Worm (Caenorhabditis elegans) whole organism, young adult: Measurements from ENCODE around the gene idpb-4.

ENCODE experiments used
- B0336.3 ChIP-seq: fragments of 200-800 bp; sonication (Bioruptor generic); IDR thresholded peaks from 2 replicates; pipeline ENCODE4 v1.3.6; 2022; ENCODE audit warnings: missing genetic modification characterization, missing compliant biosample characterization
- F23B12.7 ChIP-seq: sonication (generic microtip); optimal IDR thresholded peaks from 2 replicates; lab custom pipeline; 2017; ENCODE audit warnings: missing genetic modification characterization, mild to moderate bottlenecking, missing compliant biosample characterization, antibody characterized with exemption, moderate library complexity; ENCODE audit not compliant: insufficient read depth
- F49E8.2 ChIP-seq: sonication (generic microtip); optimal IDR thresholded peaks from 3 replicates; lab custom pipeline; 2017; ENCODE audit warnings: missing genetic modification characterization, mild to moderate bottlenecking, missing compliant biosample characterization, antibody characterized with exemption, moderate library complexity; ENCODE audit not compliant: insufficient read depth
- F55B11.4 ChIP-seq: sonication (generic microtip); optimal IDR thresholded peaks from 2 replicates; lab custom pipeline; 2016; ENCODE audit warnings: missing compliant biosample characterization, missing genetic modification characterization, borderline replicate concordance; ENCODE audit not compliant: insufficient read depth
- F57C9.4 ChIP-seq: sonication (generic microtip); optimal IDR thresholded peaks from 2 replicates; lab custom pipeline; 2017; ENCODE audit warnings: mild to moderate bottlenecking, missing genetic modification characterization, missing compliant biosample characterization
- K12H6.12 ChIP-seq: fragments of 200-800 bp; sonication (Bioruptor generic); optimal IDR thresholded peaks from 2 replicates; lab custom pipeline; 2018; ENCODE audit warnings: mild to moderate bottlenecking, missing genetic modification characterization, missing compliant biosample characterization
- Y53F4B.3 ChIP-seq: fragments of 200-800 bp; sonication (Bioruptor generic); IDR thresholded peaks from 2 replicates; pipeline ENCODE4 v1.3.6; 2022; ENCODE audit warnings: missing genetic modification reagents, missing genetic modification characterization, missing compliant biosample characterization
- Y95B8A.8 ChIP-seq: fragments of 200-800 bp; sonication (Bioruptor generic); IDR thresholded peaks from 2 replicates; pipeline ENCODE4 v1.3.6; 2022; ENCODE audit warnings: missing genetic modification reagents, missing genetic modification characterization, missing compliant biosample characterization
- akir-1 ChIP-seq: fragments of 200-800 bp; sonication (Bioruptor generic); optimal IDR thresholded peaks from 2 replicates; lab custom pipeline; 2018; ENCODE audit warnings: mild to moderate bottlenecking, missing genetic modification characterization, moderate library complexity, missing compliant biosample characterization
- aptf-2 ChIP-seq: fragments of 200-800 bp; sonication (Bioruptor generic); conservative IDR thresholded peaks from 2 replicates; pipeline ENCODE4 v1.3.6; 2022; ENCODE audit warnings: missing genetic modification reagents, missing genetic modification characterization, missing compliant biosample characterization
- attf-3 ChIP-seq: fragments of 200-800 bp; sonication (Bioruptor generic); conservative IDR thresholded peaks from 2 replicates; pipeline ENCODE4 v1.3.6; 2022; ENCODE audit warnings: missing genetic modification reagents, missing genetic modification characterization, missing compliant biosample characterization
- bed-1 ChIP-seq: fragments of 200-800 bp; sonication (Bioruptor generic); IDR thresholded peaks from 2 replicates; pipeline ENCODE4 v1.3.6; 2022; ENCODE audit warnings: missing genetic modification reagents, missing genetic modification characterization, missing compliant biosample characterization
- ceh-58 ChIP-seq: fragments of 200-800 bp; sonication (Bioruptor generic); IDR thresholded peaks from 2 replicates; pipeline ENCODE4 v1.3.6; 2022; ENCODE audit warnings: missing genetic modification characterization, missing compliant biosample characterization
- ceh-79 ChIP-seq: sonication (generic microtip); optimal IDR thresholded peaks from 2 replicates; lab custom pipeline; 2017; ENCODE audit warnings: mild to moderate bottlenecking, missing genetic modification characterization, missing compliant biosample characterization
- chd-7 ChIP-seq: sonication (generic microtip); optimal IDR thresholded peaks from 2 replicates; lab custom pipeline; 2016; ENCODE audit warnings: mild to moderate bottlenecking, missing genetic modification characterization, moderate library complexity, missing compliant biosample characterization
- die-1 ChIP-seq: sonication (generic microtip); optimal IDR thresholded peaks from 2 replicates; lab custom pipeline; 2016; ENCODE audit warnings: missing genotype, mild to moderate bottlenecking, missing genetic modification characterization, missing compliant biosample characterization
- dox-1 ChIP-seq: fragments of 200-800 bp; sonication (Bioruptor generic); IDR thresholded peaks from 2 replicates; pipeline ENCODE4 v1.3.6; 2022; ENCODE audit warnings: missing genetic modification reagents, missing genetic modification characterization, missing compliant biosample characterization
- dpl-1 ChIP-seq: fragments of 150-350 bp; optimal IDR thresholded peaks from 2 replicates; lab custom pipeline; 2014; ENCODE audit warnings: missing biosample characterization, missing genetic modification reagents, missing genetic modification characterization
- efl-1 ChIP-seq: fragments of 150-350 bp; optimal IDR thresholded peaks from 2 replicates; lab custom pipeline; 2014; ENCODE audit warnings: missing biosample characterization, missing genetic modification reagents, missing genetic modification characterization
- ekl-4 ChIP-seq: fragments of 200-800 bp; sonication (Bioruptor generic); IDR thresholded peaks from 2 replicates; pipeline ENCODE4 v1.3.6; 2022; ENCODE audit warnings: missing genetic modification reagents, missing genetic modification characterization, missing compliant biosample characterization
- fkh-3 ChIP-seq: sonication (generic microtip); optimal IDR thresholded peaks from 2 replicates; lab custom pipeline; 2016; ENCODE audit warnings: mild to moderate bottlenecking, missing genetic modification characterization, missing compliant biosample characterization
- hlh-26 ChIP-seq: fragments of 200-800 bp; sonication (Bioruptor generic); conservative IDR thresholded peaks from 2 replicates; pipeline ENCODE4 v1.3.6; 2022; ENCODE audit warnings: missing genetic modification reagents, missing genetic modification characterization, missing compliant biosample characterization
- hmg-1.2 ChIP-seq: fragments of 200-800 bp; sonication (Bioruptor generic); IDR thresholded peaks from 2 replicates; pipeline ENCODE4 v1.3.6; 2022; ENCODE audit warnings: missing genetic modification reagents, missing genetic modification characterization, missing compliant biosample characterization
- let-526 ChIP-seq: fragments of 200-800 bp; sonication (Bioruptor generic); IDR thresholded peaks from 2 replicates; pipeline ENCODE4 v1.3.6; 2022; ENCODE audit warnings: missing genetic modification reagents, missing genetic modification characterization, missing compliant biosample characterization
- lin-26 ChIP-seq: fragments of 200-800 bp; sonication (Bioruptor generic); IDR thresholded peaks from 2 replicates; pipeline ENCODE4 v1.3.6; 2022; ENCODE audit warnings: missing genetic modification reagents, missing genetic modification characterization, missing compliant biosample characterization
- lin-40 ChIP-seq: sonication (generic microtip); optimal IDR thresholded peaks from 2 replicates; lab custom pipeline; 2016; ENCODE audit warnings: missing genetic modification characterization, mild to moderate bottlenecking, missing compliant biosample characterization, missing genotype, missing genetic modification reagents
- lir-1 ChIP-seq: fragments of 200-800 bp; sonication (Bioruptor generic); conservative IDR thresholded peaks from 2 replicates; pipeline ENCODE4 v1.3.6; 2022; ENCODE audit warnings: missing genetic modification reagents, missing genetic modification characterization, missing compliant biosample characterization
- madf-3 ChIP-seq: fragments of 200-800 bp; sonication (Bioruptor generic); IDR thresholded peaks from 2 replicates; pipeline ENCODE4 v1.3.6; 2022; ENCODE audit warnings: missing genetic modification reagents, missing genetic modification characterization, missing compliant biosample characterization
- madf-6 ChIP-seq: fragments of 200-800 bp; sonication (Bioruptor generic); IDR thresholded peaks from 2 replicates; pipeline ENCODE4 v1.3.6; 2022; ENCODE audit warnings: missing genetic modification reagents, missing genetic modification characterization, missing compliant biosample characterization
- madf-8 ChIP-seq: fragments of 200-800 bp; sonication (Bioruptor generic); conservative IDR thresholded peaks from 2 replicates; pipeline ENCODE4 v1.3.6; 2022; ENCODE audit warnings: missing genetic modification reagents, missing genetic modification characterization, missing compliant biosample characterization
- mxl-1 ChIP-seq: sonication (generic microtip); optimal IDR thresholded peaks from 2 replicates; lab custom pipeline; 2016; ENCODE audit warnings: missing genetic modification characterization, missing compliant biosample characterization
- nfyb-1 ChIP-seq: fragments of 200-800 bp; sonication (Bioruptor generic); IDR thresholded peaks from 2 replicates; pipeline ENCODE4 v1.3.6; 2022; ENCODE audit warnings: missing genetic modification reagents, missing genetic modification characterization, missing compliant biosample characterization
- nhr-90 ChIP-seq: sonication (generic microtip); optimal IDR thresholded peaks from 2 replicates; lab custom pipeline; 2016; ENCODE audit warnings: missing genotype, mild to moderate bottlenecking, missing genetic modification characterization, missing compliant biosample characterization
- pbrm-1 ChIP-seq: fragments of 200-800 bp; sonication (Bioruptor generic); IDR thresholded peaks from 2 replicates; pipeline ENCODE4 v1.3.6; 2022; ENCODE audit warnings: missing genetic modification reagents, missing genetic modification characterization, missing compliant biosample characterization
- repo-1 ChIP-seq: sonication (generic microtip); optimal IDR thresholded peaks from 2 replicates; lab custom pipeline; 2017; ENCODE audit warnings: mild to moderate bottlenecking, missing genetic modification characterization, missing compliant biosample characterization
- sdz-38 ChIP-seq: sonication (generic microtip); optimal IDR thresholded peaks from 2 replicates; lab custom pipeline; 2016; ENCODE audit warnings: missing genotype, missing genetic modification characterization, missing compliant biosample characterization
- sea-2 ChIP-seq: fragments of 200-800 bp; sonication (Bioruptor generic); IDR thresholded peaks from 2 replicates; pipeline ENCODE4 v1.3.6; 2022; ENCODE audit warnings: missing genetic modification characterization, missing compliant biosample characterization
- snpc-1.3 ChIP-seq: sonication (generic microtip); optimal IDR thresholded peaks from 2 replicates; lab custom pipeline; 2017; ENCODE audit warnings: missing genetic modification characterization, mild to moderate bottlenecking, missing compliant biosample characterization, antibody characterized with exemption, moderate library complexity, missing genotype, missing genetic modification reagents; ENCODE audit not compliant: insufficient read depth
- snpc-4 ChIP-seq, 5 experiments: fragments of 150-350 bp in 1 of 5; sonication (generic microtip) in 4 of 5; optimal IDR thresholded peaks; 2 replicates each; lab custom pipeline; 2014 to 2018; ENCODE audit warnings: missing genetic modification characterization in 5 of 5, missing biosample characterization in 3 of 5, antibody characterized with exemption in 2 of 5, mild to moderate bottlenecking in 2 of 5, missing compliant biosample characterization in 2 of 5, missing genotype in 2 of 5, moderate library complexity in 2 of 5, missing genetic modification reagents in 1 of 5
- somi-1 ChIP-seq: fragments of 200-800 bp; sonication (Bioruptor generic); optimal IDR thresholded peaks from 2 replicates; lab custom pipeline; 2018; ENCODE audit warnings: mild to moderate bottlenecking, missing genetic modification characterization, missing compliant biosample characterization
- tlf-1 ChIP-seq: fragments of 200-800 bp; sonication (Bioruptor generic); optimal IDR thresholded peaks from 2 replicates; lab custom pipeline; 2018; ENCODE audit warnings: mild to moderate bottlenecking, missing genetic modification characterization, missing compliant biosample characterization
- unc-130 ChIP-seq: sonication (generic microtip); optimal IDR thresholded peaks from 2 replicates; lab custom pipeline; 2016; ENCODE audit warnings: missing genetic modification reagents, missing genetic modification characterization, missing compliant biosample characterization
- zfh-2 ChIP-seq: fragments of 200-800 bp; sonication (Bioruptor generic); conservative IDR thresholded peaks from 2 replicates; pipeline ENCODE4 v1.3.6; 2022; ENCODE audit warnings: missing genetic modification reagents, missing genetic modification characterization, missing compliant biosample characterization
- zim-3 ChIP-seq: sonication (generic microtip); optimal IDR thresholded peaks from 2 replicates; lab custom pipeline; 2017; ENCODE audit warnings: mild to moderate bottlenecking, missing genetic modification characterization, moderate library complexity, missing compliant biosample characterization
- ztf-3 ChIP-seq: fragments of 200-800 bp; sonication (Bioruptor generic); optimal IDR thresholded peaks from 2 replicates; lab custom pipeline; 2018; ENCODE audit warnings: mild to moderate bottlenecking, missing genetic modification characterization, missing compliant biosample characterization
- ztf-6 ChIP-seq: fragments of 200-800 bp; sonication (Bioruptor generic); IDR thresholded peaks from 2 replicates; pipeline ENCODE4 v1.3.6; 2022; ENCODE audit warnings: missing genetic modification reagents, missing genetic modification characterization, missing compliant biosample characterization

Gene idpb-4

DNA sequence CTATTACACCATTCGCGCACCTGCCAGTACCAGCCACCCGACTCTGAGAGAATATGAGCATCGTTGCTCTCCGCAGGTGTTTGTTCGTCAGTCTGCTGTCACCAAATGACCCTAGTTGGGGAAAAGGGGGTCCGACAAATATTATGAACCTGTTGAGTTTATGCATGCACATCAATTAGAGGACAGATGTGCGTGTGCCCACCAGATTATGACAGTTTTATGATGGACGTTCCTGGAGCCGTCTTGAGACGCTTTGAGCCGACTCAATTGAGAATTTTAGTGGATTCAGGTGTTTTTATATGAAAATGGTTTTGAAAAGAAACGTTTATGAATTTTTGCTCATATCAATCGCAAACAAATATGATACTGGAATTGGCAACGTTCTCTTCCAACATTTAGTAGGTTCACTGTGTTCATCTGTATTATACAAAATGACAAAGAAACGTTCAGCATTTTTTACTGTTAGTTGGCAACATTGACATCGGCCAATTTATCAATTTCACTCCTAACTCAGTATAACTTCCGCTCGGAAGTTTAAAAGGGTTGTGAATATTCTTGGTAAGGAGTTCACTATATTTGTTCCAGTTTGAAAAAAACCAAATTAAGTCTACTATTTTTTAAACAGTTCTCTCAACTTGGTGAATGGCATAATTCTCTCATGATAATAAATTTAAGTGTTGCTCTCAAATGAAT, 10.0 kb upstream of the idpb-4 start (continued):
- peak; percentile 69 for TF ChIP-seq ceh-79 (tag; lab: Kevin White, UChicago)
- TF ChIP-seq nfyb-1 (GFP tag; lab: Robert Waterston, UW): peak; percentile 78
- TF ChIP-seq chd-7 (tag; lab: Kevin White, UChicago): peak; percentile 86
- peak; percentile 5; the same call in 1 of the 2 replicates for TF ChIP-seq lir-1
- TF ChIP-seq die-1 (tag; lab: Kevin White, UChicago): peak; percentile 40
- TF ChIP-seq lin-40 (tag; lab: Kevin White, UChicago): peak; percentile 68
- TF ChIP-seq K12H6.12 (tag; lab: Kevin White, UChicago): peak; percentile 75
- TF ChIP-seq ztf-3 (GFP tag; lab: Kevin White, UChicago): peak; percentile 77
- TF ChIP-seq madf-6 (GFP tag; lab: Robert Waterston, UW): peak; percentile 32; the same call in 1 of the 2 replicates
- 0 out of 2 replicates have a peak, but pooled peaks have one; percentile 18 for TF ChIP-seq hlh-26 (GFP tag; lab: Robert Waterston, UW)
- TF ChIP-seq repo-1 (tag; lab: Kevin White, UChicago): peak; percentile 98
- peak; percentile 75 for TF ChIP-seq dox-1 (GFP tag; lab: Robert Waterston, UW)
- peak; percentile 88 for TF ChIP-seq lin-26
- peak; percentile 63 for TF ChIP-seq mxl-1 (tag; lab: Kevin White, UChicago)
- no peak; the same call in 1 of the 2 replicates for TF ChIP-seq ekl-4 (GFP tag; lab: Robert Waterston, UW)
- TF ChIP-seq dpl-1 (GFP tag; lab: Kevin White, UChicago): peak; percentile 5
- no peak for TF ChIP-seq F49E8.2 (tag; lab: Kevin White, UChicago)
- peak; percentile 4; the same call in 1 of the 2 replicates for TF ChIP-seq hmg-1.2
- peak; percentile 59; the same call in 1 of the 2 replicates for TF ChIP-seq aptf-2 (GFP tag; lab: Robert Waterston, UW)
- no peak for TF ChIP-seq zim-3 (tag; lab: Kevin White, UChicago)
- peak; percentile 88 for TF ChIP-seq nhr-90 (tag; lab: Kevin White, UChicago)
- TF ChIP-seq unc-130 (GFP tag; lab: Kevin White, UChicago): no peak
- TF ChIP-seq B0336.3: peak; percentile 88
- peak; percentile 82; the same call in 1 of the 2 replicates for TF ChIP-seq Y95B8A.8
- no peak for TF ChIP-seq ztf-6 (GFP tag; lab: Robert Waterston, UW)
- TF ChIP-seq snpc-1.3 (tag; lab: Kevin White, UChicago): peak; percentile 55
- no peak for TF ChIP-seq attf-3 (GFP tag; lab: Robert Waterston, UW)
- TF ChIP-seq pbrm-1 (GFP tag; lab: Robert Waterston, UW): peak; percentile 66; the same call in 1 of the 2 replicates
- TF ChIP-seq F55B11.4 (tag; lab: Kevin White, UChicago): no peak
- no peak for TF ChIP-seq F23B12.7 (tag; lab: Kevin White, UChicago)
- peak; percentile 66; the same call in 1 of the 2 replicates for TF ChIP-seq madf-3 (GFP tag; lab: Robert Waterston, UW)
- no peak for TF ChIP-seq bed-1 (GFP tag; lab: Robert Waterston, UW)
- TF ChIP-seq sea-2 (GFP tag; lab: Robert Waterston, UW): no peak
- peak; percentile 70 for TF ChIP-seq zfh-2 (GFP tag; lab: Robert Waterston, UW)
- no peak for TF ChIP-seq madf-8 (GFP tag; lab: Robert Waterston, UW)
- peak; percentile 51 for TF ChIP-seq let-526 (GFP tag; lab: Robert Waterston, UW)
- peak; percentile 82 for TF ChIP-seq somi-1 (GFP tag; lab: Kevin White, UChicago)
- no peak for TF ChIP-seq sdz-38 (tag; lab: Kevin White, UChicago)
- no peak for TF ChIP-seq snpc-4 (GFP tag; optimal IDR thresholded peaks at IDR 0.05; lab: Kevin White, UChicago)
- TF ChIP-seq snpc-4 (tag; optimal IDR thresholded peaks at IDR 0.05; lab: Kevin White, UChicago): peak in 1 of 4 experiments; percentile 25
- 0 out of 2 replicates have a peak, but pooled peaks have one; percentile 25 for TF ChIP-seq Y53F4B.3 (GFP tag; lab: Robert Waterston, UW)
- TF ChIP-seq F57C9.4 (tag; lab: Kevin White, UChicago): no peak
- TF ChIP-seq tlf-1 (GFP tag; lab: Kevin White, UChicago): peak; percentile 90
- peak; percentile 19 for TF ChIP-seq akir-1 (GFP tag; lab: Kevin White, UChicago)
- peak; percentile 8 for TF ChIP-seq efl-1
- TF ChIP-seq ceh-58 (GFP tag; lab: Robert Waterston, UW): peak; percentile 36; the same call in 1 of the 2 replicates
- no peak for TF ChIP-seq fkh-3 (tag; lab: Kevin White, UChicago)
